Worm (Caenorhabditis elegans): ENCODE data around the gene F33H12.1.

ce11 chrII:2637359-2637758, 37.1 kb downstream of the F33H12.1 start, which contains the start of gene F22E5.21:
- TF ChIP-seq F49E8.2 (tag; optimal IDR thresholded peaks at IDR 0.05; ENCODE audit: insufficient read depth) (no peak), nfyb-1 (GFP tag; IDR thresholded peaks at IDR 0.05) (no peak), K11D2.4 (GFP tag; IDR thresholded peaks at IDR 0.05) (no peak), K12H6.12 (tag; optimal IDR thresholded peaks at IDR 0.05) (no peak), dpl-1 (GFP tag; optimal IDR thresholded peaks at IDR 0.05) (no peak), somi-1 (GFP tag; optimal IDR thresholded peaks at IDR 0.05) (no peak), unc-130 (GFP tag; optimal IDR thresholded peaks at IDR 0.05) (no peak), zfh-2 (GFP tag; conservative IDR thresholded peaks at IDR 0.05) (no peak), attf-6 (GFP tag; IDR thresholded peaks at IDR 0.05) (no peak), attf-5 (GFP tag; optimal IDR thresholded peaks at IDR 0.05) (no peak), tlf-1 (GFP tag; optimal IDR thresholded peaks at IDR 0.05) (no peak), him-1 (tag; optimal IDR thresholded peaks at IDR 0.05) (no peak)
